Fruit fly (Drosophila melanogaster): ENCODE measurements around the gene her.

her gene

dm6 chr2L:16676651-16677359, at the start of gene her, which contains the start of gene Trpgamma:
TSS of gene her (plus strand) at chr2L:16677185.
TSS of gene Trpgamma (minus strand) at chr2L:16676701.
- TF ChIP-seq fd96Ca (GFP tag; IDR thresholded peaks at IDR 0.05), result peak; percentile 65; the same call in 1 of the 3 replicates
- TF ChIP-seq CG12605 (GFP tag; IDR thresholded peaks at IDR 0.05), result no peak
- no peak for TF ChIP-seq CG32121 (GFP tag; IDR thresholded peaks at IDR 0.05)
- TF ChIP-seq CG9948 (tag; optimal IDR thresholded peaks at IDR 0.05), result no peak
- TF ChIP-seq EcR (GFP tag; optimal IDR thresholded peaks at IDR 0.05), result peak; percentile 77

- TF ChIP-seq CG13204 (GFP tag; optimal IDR thresholded peaks at IDR 0.05) (no peak), CG15710 (tag; optimal IDR thresholded peaks at IDR 0.05) (no peak), Pif1A (GFP tag; optimal IDR thresholded peaks at IDR 0.05) (no peak), CG8159 (tag; optimal IDR thresholded peaks at IDR 0.05) (no peak), CG17806 (tag; optimal IDR thresholded peaks at IDR 0.05) (no peak), rn (GFP tag; IDR thresholded peaks at IDR 0.05) (no peak), Snoo (tag; optimal IDR thresholded peaks at IDR 0.05) (no peak), CG8301 (tag; optimal IDR thresholded peaks at IDR 0.05) (no peak), Ets98B (GFP tag; IDR thresholded peaks at IDR 0.05) (no peak), CG10348 (GFP tag; IDR thresholded peaks at IDR 0.05) (no peak), gl (tag; optimal IDR thresholded peaks at IDR 0.05) (no peak), Pif1B (GFP tag; optimal IDR thresholded peaks at IDR 0.05) (no peak), CG34367 (tag; optimal IDR thresholded peaks at IDR 0.05) (no peak), D1 (tag; optimal IDR thresholded peaks at IDR 0.05) (no peak), CG9948 (tag; optimal IDR thresholded peaks at IDR 0.05) (no peak), CG14655 (GFP tag; optimal IDR thresholded peaks at IDR 0.05) (no peak), EcR (GFP tag; optimal IDR thresholded peaks at IDR 0.05) (no peak), CG12605 (GFP tag; IDR thresholded peaks at IDR 0.05) (no peak), CG32121 (GFP tag; IDR thresholded peaks at IDR 0.05) (no peak)
Measured at dm6 chr2L:16627948-16628347, 49.0 kb upstream of the her start.

- TF ChIP-seq CG17806 (tag; optimal IDR thresholded peaks at IDR 0.05) (peak; percentile 4), CG4496 (GFP tag; IDR thresholded peaks at IDR 0.05) (peak; percentile 57; the same call in 2 of the 3 replicates), Ets98B (GFP tag; IDR thresholded peaks at IDR 0.05) (peak; percentile 45), fd96Ca (GFP tag; IDR thresholded peaks at IDR 0.05) (peak; percentile 6; the same call in 1 of the 3 replicates), CG32121 (GFP tag; IDR thresholded peaks at IDR 0.05) (peak; percentile 41; the same call in 1 of the 2 replicates), CG8301 (tag; optimal IDR thresholded peaks at IDR 0.05) (peak; percentile 27), Pif1A (GFP tag; optimal IDR thresholded peaks at IDR 0.05) (peak; percentile 9), gl (tag; optimal IDR thresholded peaks at IDR 0.05) (no peak), CG14655 (GFP tag; optimal IDR thresholded peaks at IDR 0.05) (peak; percentile 20), rn (GFP tag; IDR thresholded peaks at IDR 0.05) (no peak; the same call in 1 of the 2 replicates)
Measured at dm6 chr2L:16629176-16629575, 47.8 kb upstream of the her start.

dm6 chr2L:16637335-16637734, 39.6 kb upstream of the her start:
- TF ChIP-seq CG4496 (GFP tag; IDR thresholded peaks at IDR 0.05) (0 out of 3 replicates have a peak, but pooled peaks have one; percentile 16), Snoo (tag; optimal IDR thresholded peaks at IDR 0.05) (no peak), Pif1A (GFP tag; optimal IDR thresholded peaks at IDR 0.05) (no peak), CG17806 (tag; optimal IDR thresholded peaks at IDR 0.05) (no peak), Pif1B (GFP tag; optimal IDR thresholded peaks at IDR 0.05) (no peak), fd96Ca (GFP tag; IDR thresholded peaks at IDR 0.05) (0 out of 3 replicates have a peak, but pooled peaks have one; percentile 9), Ets98B (GFP tag; IDR thresholded peaks at IDR 0.05) (no peak), CG13204 (GFP tag; optimal IDR thresholded peaks at IDR 0.05) (no peak), D1 (tag; optimal IDR thresholded peaks at IDR 0.05) (no peak), CG14655 (GFP tag; optimal IDR thresholded peaks at IDR 0.05) (no peak), CG32121 (GFP tag; IDR thresholded peaks at IDR 0.05) (no peak), CG8301 (tag; optimal IDR thresholded peaks at IDR 0.05) (no peak), EcR (GFP tag; optimal IDR thresholded peaks at IDR 0.05) (no peak), gl (tag; optimal IDR thresholded peaks at IDR 0.05) (peak; percentile 26), CG9948 (tag; optimal IDR thresholded peaks at IDR 0.05) (no peak)

- TF ChIP-seq fd96Ca (GFP tag; IDR thresholded peaks at IDR 0.05) (no peak), CG14655 (GFP tag; optimal IDR thresholded peaks at IDR 0.05) (no peak), CG4496 (GFP tag; IDR thresholded peaks at IDR 0.05) (no peak), CG17806 (tag; optimal IDR thresholded peaks at IDR 0.05) (no peak), CG8301 (tag; optimal IDR thresholded peaks at IDR 0.05) (no peak), CG12605 (GFP tag; IDR thresholded peaks at IDR 0.05) (no peak), D1 (tag; optimal IDR thresholded peaks at IDR 0.05) (no peak), Snoo (tag; optimal IDR thresholded peaks at IDR 0.05) (no peak), EcR (GFP tag; optimal IDR thresholded peaks at IDR 0.05) (no peak), CG32121 (GFP tag; IDR thresholded peaks at IDR 0.05) (no peak), Ets98B (GFP tag; IDR thresholded peaks at IDR 0.05) (no peak), CG8159 (tag; optimal IDR thresholded peaks at IDR 0.05) (no peak), CG10348 (GFP tag; IDR thresholded peaks at IDR 0.05) (no peak), rn (GFP tag; IDR thresholded peaks at IDR 0.05) (no peak), CG15710 (tag; optimal IDR thresholded peaks at IDR 0.05) (no peak), gl (tag; optimal IDR thresholded peaks at IDR 0.05) (no peak), Pif1B (GFP tag; optimal IDR thresholded peaks at IDR 0.05) (no peak), CG13204 (GFP tag; optimal IDR thresholded peaks at IDR 0.05) (no peak)
Measured at dm6 chr2L:16638349-16638748, 38.6 kb upstream of the her start.

dm6 chr2L:16640846-16641245, 36.1 kb upstream of the her start:
- TF ChIP-seq CG12605 (GFP tag; IDR thresholded peaks at IDR 0.05), result 0 out of 2 replicates have a peak, but pooled peaks have one; percentile 35
- peak; percentile 30; the same call in 1 of the 3 replicates for TF ChIP-seq CG4496 (GFP tag; IDR thresholded peaks at IDR 0.05)
- no peak for TF ChIP-seq CG32121 (GFP tag; IDR thresholded peaks at IDR 0.05)
- no peak for TF ChIP-seq CG9948 (tag; optimal IDR thresholded peaks at IDR 0.05)
